Worm (Caenorhabditis elegans) whole organism, L2 larva: ENCODE measurements around the gene F54D8.6.

Source experiments
- gmeb-1 ChIP-seq: fragments of 150-350 bp; optimal IDR thresholded peaks from 2 replicates; lab custom pipeline; 2014; ENCODE audit warnings: missing biosample characterization, missing genetic modification characterization
- nhr-77 ChIP-seq: fragments of 150-350 bp; optimal IDR thresholded peaks from 2 replicates; lab custom pipeline; 2014; ENCODE audit warnings: missing biosample characterization, missing genetic modification characterization
- skn-1 ChIP-seq: sonication (generic microtip); optimal IDR thresholded peaks from 2 replicates; lab custom pipeline; 2017; ENCODE audit warnings: missing biosample characterization, missing genetic modification characterization
- unc-55 ChIP-seq: fragments of 150-350 bp; sonication (generic microtip); optimal IDR thresholded peaks from 3 replicates; lab custom pipeline; 2014; ENCODE audit warnings: missing biosample characterization, missing genetic modification reagents, missing genetic modification characterization

ce11 chrIII:5098740-5099276, 4.0 kb upstream of the F54D8.6 start:
- TF ChIP-seq gmeb-1 (tag; lab: Kevin White, UChicago) (no peak), nhr-77 (no peak), unc-55 (GFP tag; lab: Kevin White, UChicago) (no peak), skn-1 (tag; lab: Kevin White, UChicago) (no peak)
